Fruit fly (Drosophila melanogaster): ENCODE measurements around the gene Syx17.

The Syx17 gene

DNA sequence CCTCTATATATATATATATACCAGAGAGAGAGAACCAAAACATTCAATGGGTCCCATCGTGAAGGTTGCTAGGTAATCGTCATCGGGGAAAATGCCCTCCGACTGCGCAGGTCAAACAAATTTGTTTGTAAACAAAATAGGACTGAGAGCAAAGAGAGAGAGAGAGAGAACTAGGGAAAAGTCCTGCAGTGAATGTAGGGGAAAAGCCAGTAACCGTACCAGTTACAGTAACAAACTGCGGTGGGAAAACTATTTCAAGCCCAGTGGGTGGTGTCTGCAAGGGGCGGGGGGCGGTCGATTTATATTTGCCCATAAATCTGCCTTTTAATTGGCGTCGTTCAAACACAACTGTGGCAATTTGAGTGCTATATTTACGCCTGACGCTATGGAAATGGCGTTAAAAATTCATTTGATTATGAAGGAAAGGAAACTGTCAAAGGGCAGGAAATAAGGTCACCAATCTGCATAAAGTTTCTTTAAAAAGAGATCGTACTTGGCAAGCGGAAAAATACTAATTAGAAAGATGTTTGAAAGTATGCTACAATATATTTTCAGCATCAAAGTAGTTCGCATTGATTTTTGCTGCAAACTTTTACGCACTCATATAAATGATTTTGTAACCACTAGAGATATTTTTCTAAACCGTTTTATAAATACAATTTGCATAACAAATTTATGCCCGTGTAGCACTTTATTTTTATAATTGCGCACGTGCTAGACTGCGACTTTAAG lies 6.8 kb downstream of the Syx17 start:
- TF ChIP-seq psq (optimal IDR thresholded peaks at IDR 0.05): no peak
- TF ChIP-seq h (optimal IDR thresholded peaks at IDR 0.05): no peak
- TF ChIP-seq ttk (optimal IDR thresholded peaks at IDR 0.05): no peak
- no peak for TF ChIP-seq Sin3A (optimal IDR thresholded peaks at IDR 0.05)
- no peak for TF ChIP-seq Myc (optimal IDR thresholded peaks at IDR 0.05)
- no peak for TF ChIP-seq insv (optimal IDR thresholded peaks at IDR 0.05)

DNA sequence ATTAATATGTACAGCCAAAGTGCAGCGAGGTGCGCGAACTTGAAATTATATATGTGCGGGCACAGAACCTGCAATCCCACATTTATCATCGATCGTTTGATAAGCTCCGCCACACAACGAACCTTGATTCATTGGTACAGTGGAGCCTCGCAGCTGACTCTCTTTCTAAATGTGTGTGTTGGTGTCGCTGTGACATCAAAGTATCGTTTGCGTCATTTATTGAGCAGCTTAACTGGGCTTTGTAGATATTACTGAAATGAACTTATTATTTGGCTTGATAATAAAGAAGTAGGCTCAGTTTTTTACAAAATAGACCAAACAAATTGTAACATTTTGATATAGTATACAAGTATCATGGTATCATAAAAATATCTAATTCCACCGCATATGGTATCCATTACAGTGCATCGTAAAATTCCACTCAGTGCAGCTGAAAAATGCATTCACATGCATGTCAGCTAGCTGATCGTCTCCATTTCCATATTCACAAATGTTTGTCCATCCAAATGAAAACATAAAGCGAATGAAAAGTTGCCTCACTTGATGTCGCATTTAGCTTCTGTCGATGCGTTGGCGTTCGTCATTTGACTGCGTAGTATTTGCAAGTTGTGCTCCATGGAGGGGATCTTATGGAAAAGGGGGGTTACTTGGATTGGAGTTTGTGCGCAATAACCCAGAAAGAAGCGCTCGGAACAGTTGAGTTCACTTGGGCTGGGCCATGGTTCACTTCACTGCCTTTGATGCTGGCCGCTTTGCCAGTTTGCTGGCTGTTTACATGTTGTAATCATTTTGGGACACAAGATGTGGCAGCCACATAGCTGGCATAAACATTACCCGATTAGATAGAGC lies 8.0 kb downstream of the Syx17 start:
- TF ChIP-seq ttk (optimal IDR thresholded peaks at IDR 0.05): no peak

DNA sequence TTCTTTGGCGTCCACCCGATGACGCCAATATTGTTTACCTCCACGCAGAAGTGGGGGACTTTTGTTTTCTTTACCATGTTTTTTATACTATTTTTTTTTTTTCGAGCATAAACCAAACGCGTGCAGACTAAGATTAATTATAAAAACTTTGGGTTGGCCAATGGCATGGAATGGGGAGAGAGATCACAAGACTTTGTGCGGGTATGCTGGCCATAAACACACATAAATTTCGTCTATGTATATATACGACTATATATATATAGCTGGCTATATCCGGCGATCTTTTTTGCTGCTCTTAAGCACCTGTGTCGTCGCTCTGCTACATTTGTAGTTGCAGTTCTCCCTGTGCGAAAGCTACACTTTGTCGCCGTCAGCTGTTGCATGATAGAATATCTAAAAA lies 8.7 kb downstream of the Syx17 start:
- TF ChIP-seq Myc (optimal IDR thresholded peaks at IDR 0.05) (no peak), insv (optimal IDR thresholded peaks at IDR 0.05) (no peak), psq (optimal IDR thresholded peaks at IDR 0.05) (no peak), h (optimal IDR thresholded peaks at IDR 0.05) (no peak), ttk (optimal IDR thresholded peaks at IDR 0.05) (no peak), Sin3A (optimal IDR thresholded peaks at IDR 0.05) (no peak)

DNA sequence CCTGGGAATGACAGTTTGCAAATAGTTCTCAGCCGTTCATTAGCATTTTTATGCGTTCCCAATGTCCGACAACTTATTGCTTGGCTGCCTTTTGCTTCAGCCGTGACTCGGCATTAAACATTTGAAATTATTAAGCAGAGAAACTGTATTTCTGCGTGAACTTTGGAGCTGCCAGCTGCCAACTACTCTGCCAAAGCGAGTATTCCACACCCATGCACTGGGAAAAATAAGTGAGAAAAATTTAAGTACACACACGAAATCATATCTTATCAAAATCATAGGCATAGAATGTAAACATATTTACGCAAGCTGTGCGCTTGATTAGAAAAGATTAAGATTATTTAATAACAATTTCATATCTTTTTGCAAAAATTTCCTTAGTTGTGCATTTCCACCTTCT lies 9.7 kb downstream of the Syx17 start:
- TF ChIP-seq Myc (optimal IDR thresholded peaks at IDR 0.05) (no peak), ttk (optimal IDR thresholded peaks at IDR 0.05) (no peak), Sin3A (optimal IDR thresholded peaks at IDR 0.05) (no peak), h (optimal IDR thresholded peaks at IDR 0.05) (no peak), insv (optimal IDR thresholded peaks at IDR 0.05) (no peak), psq (optimal IDR thresholded peaks at IDR 0.05) (no peak)

DNA sequence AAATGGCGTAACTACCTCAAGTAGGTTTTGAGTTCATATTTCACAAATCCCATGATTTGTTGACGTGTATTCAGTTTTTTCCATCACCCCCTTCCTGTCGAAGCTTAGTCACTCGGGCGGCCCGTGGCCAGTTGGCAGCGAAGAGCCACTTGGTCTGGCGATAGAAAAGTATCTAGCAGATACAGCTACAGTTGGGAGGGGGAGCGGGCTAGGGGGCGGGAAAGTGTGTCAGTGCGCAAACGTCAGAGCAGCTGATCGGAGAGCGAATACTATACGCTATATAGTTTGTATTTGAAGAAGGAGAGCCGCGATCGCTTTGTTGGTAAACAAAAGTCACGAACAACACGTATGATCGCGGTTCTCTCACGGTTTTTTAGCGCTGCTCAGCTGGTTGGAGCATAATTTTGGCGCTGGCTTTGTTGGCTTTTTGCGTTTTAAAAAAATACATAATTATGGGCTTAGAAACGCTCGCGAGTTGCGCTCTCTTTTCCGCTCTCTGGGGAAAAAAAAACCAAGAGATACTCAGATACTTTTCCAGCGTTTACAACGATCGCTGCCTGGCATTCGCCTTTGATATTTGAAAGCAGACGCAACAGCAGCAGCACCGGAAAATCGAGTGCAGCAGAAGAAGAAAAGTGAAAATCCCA lies 10.6 kb downstream of the Syx17 start:
- TF ChIP-seq Myc (optimal IDR thresholded peaks at IDR 0.05): no peak
- no peak for TF ChIP-seq Sin3A (optimal IDR thresholded peaks at IDR 0.05)
- no peak for TF ChIP-seq ttk (optimal IDR thresholded peaks at IDR 0.05)
- no peak for TF ChIP-seq psq (optimal IDR thresholded peaks at IDR 0.05)
- no peak for TF ChIP-seq h (optimal IDR thresholded peaks at IDR 0.05)
- TF ChIP-seq insv (optimal IDR thresholded peaks at IDR 0.05): no peak

DNA sequence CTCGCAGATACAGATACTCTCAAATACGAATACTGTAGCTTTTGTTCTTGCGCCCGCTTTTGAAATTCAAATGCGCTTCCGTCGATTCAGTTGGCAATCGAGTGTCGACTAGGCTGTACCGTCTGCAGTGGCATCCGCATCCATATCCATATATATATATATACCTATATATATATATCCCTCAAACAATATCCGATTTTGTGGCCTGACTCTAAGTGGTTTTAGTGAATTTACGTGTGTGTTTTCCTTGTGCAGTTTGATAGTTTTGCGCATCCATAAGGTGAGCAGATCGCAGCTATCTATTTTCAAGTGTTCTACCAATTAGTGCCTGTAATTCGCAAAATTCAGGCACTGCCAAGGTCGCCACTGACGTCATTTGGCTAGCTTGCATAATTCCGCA lies 11.3 kb downstream of the Syx17 start:
- TF ChIP-seq ttk (optimal IDR thresholded peaks at IDR 0.05) (no peak), insv (optimal IDR thresholded peaks at IDR 0.05) (no peak), h (optimal IDR thresholded peaks at IDR 0.05) (no peak), Sin3A (optimal IDR thresholded peaks at IDR 0.05) (no peak), Myc (optimal IDR thresholded peaks at IDR 0.05) (no peak), psq (optimal IDR thresholded peaks at IDR 0.05) (no peak)

DNA sequence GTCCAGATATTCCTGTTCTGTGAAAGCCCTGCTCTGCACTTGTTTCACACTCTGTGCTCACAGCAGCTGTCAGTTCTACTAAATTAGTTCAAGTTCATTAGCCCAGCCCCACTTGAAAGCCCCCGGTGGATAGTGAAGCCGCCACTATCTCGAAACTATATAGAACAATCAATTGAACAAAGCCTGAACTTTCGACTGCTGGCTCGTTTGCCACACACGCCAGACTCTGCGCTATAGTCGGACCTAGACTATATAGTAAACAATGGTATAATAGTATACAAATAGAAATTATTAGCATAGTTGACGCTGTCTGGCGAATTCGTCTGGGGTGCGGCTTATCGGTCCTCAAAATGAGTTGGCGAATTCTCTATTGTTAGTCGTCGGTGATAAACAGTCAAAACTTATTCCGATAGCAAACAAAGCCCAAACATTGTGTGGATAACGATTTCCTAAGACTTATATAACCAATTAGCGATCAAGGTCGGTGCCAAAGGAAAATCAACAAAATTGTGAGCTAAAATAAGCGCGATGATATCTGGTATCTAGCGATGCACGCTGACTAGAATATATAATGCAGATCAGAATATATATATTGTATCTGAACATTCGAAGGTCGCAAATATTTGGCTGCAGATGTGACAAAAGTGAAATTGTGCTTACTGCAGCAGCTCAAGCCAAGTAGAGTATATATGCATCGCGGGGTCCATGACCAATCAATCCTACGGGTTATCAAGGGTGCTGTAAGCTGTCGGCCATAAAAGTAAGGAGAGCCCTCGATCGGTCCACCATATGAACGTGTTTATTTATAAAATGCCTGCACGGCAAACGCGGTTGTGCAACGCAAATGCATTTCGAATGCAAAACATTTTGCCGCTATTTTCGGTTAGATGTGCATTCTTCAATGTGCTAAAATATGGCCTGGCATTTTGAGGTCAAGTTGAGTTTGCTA lies 12.3 kb downstream of the Syx17 start:
- TF ChIP-seq psq (optimal IDR thresholded peaks at IDR 0.05): no peak
- TF ChIP-seq Myc (optimal IDR thresholded peaks at IDR 0.05): no peak
- TF ChIP-seq ttk (optimal IDR thresholded peaks at IDR 0.05): no peak
- no peak for TF ChIP-seq Sin3A (optimal IDR thresholded peaks at IDR 0.05)
- TF ChIP-seq h (optimal IDR thresholded peaks at IDR 0.05): no peak
- TF ChIP-seq insv (optimal IDR thresholded peaks at IDR 0.05): no peak

DNA sequence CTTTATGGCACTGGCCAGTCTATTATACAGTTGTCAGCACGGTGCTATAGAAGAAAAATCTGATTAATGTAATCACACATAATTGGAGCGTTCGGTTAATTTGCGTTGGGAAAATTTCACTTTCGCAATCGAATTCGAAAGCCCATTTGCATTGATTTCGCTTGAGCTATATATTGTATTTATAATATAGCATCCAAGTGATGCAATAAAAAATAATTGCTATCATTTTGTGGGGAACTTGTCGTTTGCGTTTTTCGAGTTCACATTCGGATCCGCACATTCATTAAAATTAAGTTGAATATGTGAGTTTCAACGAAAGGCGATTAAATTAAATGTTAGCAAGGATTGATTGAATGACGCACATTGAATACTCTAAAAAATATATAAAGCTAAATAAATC lies 13.8 kb downstream of the Syx17 start:
- TF ChIP-seq psq (optimal IDR thresholded peaks at IDR 0.05) (no peak), insv (optimal IDR thresholded peaks at IDR 0.05) (no peak), ttk (optimal IDR thresholded peaks at IDR 0.05) (no peak), Sin3A (optimal IDR thresholded peaks at IDR 0.05) (no peak), Myc (optimal IDR thresholded peaks at IDR 0.05) (no peak), h (optimal IDR thresholded peaks at IDR 0.05) (no peak)

DNA sequence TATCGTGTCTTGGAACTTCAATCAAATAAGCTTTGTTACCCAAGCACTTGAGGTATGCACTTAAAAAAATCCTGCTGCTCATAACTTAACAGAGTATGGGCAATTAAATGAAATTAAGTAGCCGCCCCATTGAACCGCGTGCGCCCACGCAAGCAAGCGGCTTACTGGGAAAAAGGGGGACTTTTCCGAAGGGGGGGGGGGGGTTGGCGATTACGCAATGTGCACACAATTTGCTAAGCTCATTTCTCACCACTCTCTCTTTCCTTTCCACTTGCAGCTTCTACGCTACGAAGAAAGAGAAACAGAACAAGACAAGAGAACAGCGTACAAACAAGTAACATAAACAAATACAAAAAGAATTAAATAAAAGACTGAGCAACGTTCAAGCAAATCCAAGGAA lies 14.3 kb downstream of the Syx17 start:
- no peak for TF ChIP-seq psq (optimal IDR thresholded peaks at IDR 0.05)
- TF ChIP-seq Sin3A (optimal IDR thresholded peaks at IDR 0.05): no peak
- no peak for TF ChIP-seq insv (optimal IDR thresholded peaks at IDR 0.05)
- TF ChIP-seq Myc (optimal IDR thresholded peaks at IDR 0.05): no peak
- TF ChIP-seq ttk (optimal IDR thresholded peaks at IDR 0.05): no peak
- TF ChIP-seq h (optimal IDR thresholded peaks at IDR 0.05): no peak

DNA sequence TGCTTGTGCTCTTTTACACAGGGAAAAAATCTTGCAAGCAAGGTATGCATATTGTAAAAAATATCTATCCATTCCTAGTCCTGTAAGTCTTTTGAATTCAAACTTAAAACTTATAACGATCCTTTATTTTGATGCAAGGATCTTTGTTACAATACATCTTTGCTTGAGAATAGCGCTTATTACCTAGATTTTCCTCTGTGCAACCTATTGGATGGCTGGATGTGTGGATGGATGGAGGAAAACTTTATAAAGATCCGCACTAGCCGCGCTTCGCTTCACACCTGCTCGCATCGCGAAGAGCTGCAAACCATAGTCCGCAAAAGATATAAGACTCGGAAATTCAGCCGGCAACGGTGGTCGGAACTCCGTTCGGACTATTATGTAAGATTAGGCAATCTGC lies 18.1 kb downstream of the Syx17 start, which contains the start of gene CG15020:
CG15020 (plus strand) TSS at position 301 of the 400 bp plus-strand sequence.
- TF ChIP-seq ttk (optimal IDR thresholded peaks at IDR 0.05) (no peak), Myc (optimal IDR thresholded peaks at IDR 0.05) (no peak), insv (optimal IDR thresholded peaks at IDR 0.05) (no peak), psq (optimal IDR thresholded peaks at IDR 0.05) (no peak), h (optimal IDR thresholded peaks at IDR 0.05) (no peak), Sin3A (optimal IDR thresholded peaks at IDR 0.05) (no peak)

DNA sequence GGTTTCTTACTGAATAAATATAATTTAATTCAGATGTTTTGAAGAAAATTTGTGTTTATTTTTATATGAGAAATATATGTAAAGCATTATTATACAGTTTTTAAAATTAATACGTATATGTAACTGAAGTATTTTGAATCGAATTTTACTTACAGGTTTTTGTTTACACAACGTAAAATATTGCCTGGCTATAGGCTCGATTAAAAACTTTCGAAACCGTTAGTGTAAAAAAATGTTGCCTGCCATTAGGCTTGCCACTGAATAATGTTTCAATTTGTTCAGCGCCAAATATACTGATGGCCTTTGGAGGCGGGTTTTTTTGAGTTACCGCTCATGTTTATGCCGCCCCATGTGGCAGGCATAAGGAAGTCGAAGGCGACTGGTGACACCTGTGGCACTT lies 23.3 kb downstream of the Syx17 start:
- TF ChIP-seq Sin3A (optimal IDR thresholded peaks at IDR 0.05) (no peak), h (optimal IDR thresholded peaks at IDR 0.05) (no peak)
